Worm (Caenorhabditis elegans): ENCODE data around the gene F16H6.3.

DNA sequence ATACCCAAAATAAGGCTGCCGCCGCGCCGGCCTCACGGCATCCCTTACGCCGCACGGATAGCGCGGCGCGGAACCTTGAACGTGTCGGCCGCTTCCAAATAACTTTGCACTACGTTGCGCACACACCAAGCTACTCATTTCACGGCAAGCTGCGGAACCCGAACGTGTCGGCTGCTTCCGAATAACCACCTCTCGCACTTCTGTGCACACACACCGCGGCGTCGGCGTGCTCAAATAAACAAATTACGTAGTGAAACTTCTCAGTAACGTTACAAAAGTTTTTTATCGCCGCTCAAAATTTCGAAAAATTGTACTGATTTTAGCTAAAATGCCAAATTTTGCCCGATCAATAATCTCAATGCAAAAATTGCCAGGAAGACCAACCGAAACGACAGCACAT lies 17.7 kb downstream of the F16H6.3 start:
- TF ChIP-seq ceh-82 (tag; optimal IDR thresholded peaks at IDR 0.05), result no peak
- TF ChIP-seq ztf-11 (tag; optimal IDR thresholded peaks at IDR 0.05), result no peak
- no peak for TF ChIP-seq F13H6.1 (tag; optimal IDR thresholded peaks at IDR 0.05)
- no peak for TF ChIP-seq egl-27 (tag; optimal IDR thresholded peaks at IDR 0.05)
- no peak for TF ChIP-seq snpc-4 (tag; optimal IDR thresholded peaks at IDR 0.05)
- no peak for TF ChIP-seq unc-62 (GFP tag; optimal IDR thresholded peaks at IDR 0.05)
- TF ChIP-seq mbf-1 (tag; optimal IDR thresholded peaks at IDR 0.05), result no peak
- no peak for TF ChIP-seq ama-1 (optimal IDR thresholded peaks at IDR 0.05)
- no peak for TF ChIP-seq nhr-12 (tag; optimal IDR thresholded peaks at IDR 0.05)
- no peak for TF ChIP-seq unc-55 (GFP tag; optimal IDR thresholded peaks at IDR 0.05)
- no peak for TF ChIP-seq lsy-2 (tag; optimal IDR thresholded peaks at IDR 0.05)
- no peak for TF ChIP-seq mab-5 (tag; optimal IDR thresholded peaks at IDR 0.05)
- no peak for TF ChIP-seq lin-39 (tag; optimal IDR thresholded peaks at IDR 0.05)
- no peak for TF ChIP-seq nhr-11 (tag; optimal IDR thresholded peaks at IDR 0.05)
